Fruit fly (Drosophila melanogaster): ENCODE data around the gene PKD.

PKD gene

DNA sequence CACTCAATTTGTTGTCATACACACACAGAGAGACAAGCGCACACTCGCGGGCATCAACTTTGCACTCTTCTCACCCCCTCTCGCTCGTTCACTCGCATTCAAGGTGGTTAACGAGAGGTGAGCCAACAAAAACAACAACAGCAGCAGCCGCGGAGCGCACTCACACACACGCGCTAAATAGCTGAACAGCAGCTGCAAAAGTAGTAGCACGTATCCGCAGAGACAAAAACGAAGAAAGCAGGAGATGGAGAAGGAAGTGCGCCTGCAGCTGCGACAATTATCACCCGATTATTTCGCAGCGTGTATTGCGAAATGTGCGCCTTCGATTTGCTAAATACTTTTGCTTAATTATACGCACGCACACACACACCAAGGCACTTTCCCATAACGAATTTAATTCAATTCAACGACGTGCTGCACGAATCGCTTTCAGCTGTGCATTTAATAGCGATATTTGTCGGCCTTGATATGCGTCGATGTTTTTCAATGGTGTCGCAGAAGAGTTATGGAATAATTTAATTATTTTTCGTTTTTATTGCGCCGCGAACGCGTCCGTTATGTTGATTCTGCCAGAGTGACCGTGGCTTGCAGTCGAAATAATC is 15.8 kb downstream of the PKD start (continued):
- TF ChIP-seq bowl (GFP tag; IDR thresholded peaks at IDR 0.05) = no peak; the same call in 1 of the 2 replicates
- TF ChIP-seq CG11085 (GFP tag; IDR thresholded peaks at IDR 0.05) = no peak
- no peak for TF ChIP-seq Nf-YB (GFP tag; optimal IDR thresholded peaks at IDR 0.05)
- no peak for TF ChIP-seq CG30431 (GFP tag; optimal IDR thresholded peaks at IDR 0.05)
- no peak for TF ChIP-seq CG30403 (GFP tag; optimal IDR thresholded peaks at IDR 0.05)
- TF ChIP-seq dimm (GFP tag; IDR thresholded peaks at IDR 0.05) = no peak
- TF ChIP-seq HmgZ (tag; optimal IDR thresholded peaks at IDR 0.05) = peak; percentile 41
- TF ChIP-seq ken (GFP tag; IDR thresholded peaks at IDR 0.05) = no peak; the same call in 2 of the 3 replicates
- no peak for TF ChIP-seq pzg (GFP tag; optimal IDR thresholded peaks at IDR 0.05)
- TF ChIP-seq CG2199 (GFP tag; IDR thresholded peaks at IDR 0.05) = peak; percentile 76; the same call in 2 of the 3 replicates
- TF ChIP-seq Oli (tag; optimal IDR thresholded peaks at IDR 0.05) = no peak
- peak; percentile 22 for TF ChIP-seq ems (GFP tag; optimal IDR thresholded peaks at IDR 0.05)
- no peak for TF ChIP-seq CG6813 (GFP tag; optimal IDR thresholded peaks at IDR 0.05)
- TF ChIP-seq zf30C (GFP tag; optimal IDR thresholded peaks at IDR 0.05) = no peak
- no peak for TF ChIP-seq Tbp (GFP tag; optimal IDR thresholded peaks at IDR 0.05)
- TF ChIP-seq bab2 (GFP tag; optimal IDR thresholded peaks at IDR 0.05) = no peak
- no peak for TF ChIP-seq ato (GFP tag; IDR thresholded peaks at IDR 0.05; ENCODE audit: partially characterized antibody)
- no peak for TF ChIP-seq Mes4 (GFP tag; optimal IDR thresholded peaks at IDR 0.05)
- TF ChIP-seq CG7271 (tag; optimal IDR thresholded peaks at IDR 0.05) = no peak
- TF ChIP-seq gsb-n (tag; optimal IDR thresholded peaks at IDR 0.05) = no peak
- TF ChIP-seq CG12071 (GFP tag; optimal IDR thresholded peaks at IDR 0.05) = peak; percentile 38
- no peak for TF ChIP-seq CG2116 (GFP tag; optimal IDR thresholded peaks at IDR 0.05)
- no peak for TF ChIP-seq ash1 (GFP tag; optimal IDR thresholded peaks at IDR 0.05)
- no peak for TF ChIP-seq CG2129 (GFP tag; IDR thresholded peaks at IDR 0.05; ENCODE audit: partially characterized antibody)
- TF ChIP-seq Poxn (GFP tag; IDR thresholded peaks at IDR 0.05) = no peak
- no peak; the same call in 1 of the 2 replicates for TF ChIP-seq HLH3B (GFP tag; IDR thresholded peaks at IDR 0.05)
- no peak for TF ChIP-seq CG9215 (GFP tag; IDR thresholded peaks at IDR 0.05)
- TF ChIP-seq CG2875 (GFP tag; optimal IDR thresholded peaks at IDR 0.05) = peak; percentile 3
- no peak for TF ChIP-seq maf-S (GFP tag; optimal IDR thresholded peaks at IDR 0.05)
- no peak for TF ChIP-seq dpn (GFP tag; optimal IDR thresholded peaks at IDR 0.05)
- TF ChIP-seq org-1 (GFP tag; optimal IDR thresholded peaks at IDR 0.05) = no peak
- TF ChIP-seq tio (GFP tag; optimal IDR thresholded peaks at IDR 0.05) = no peak
- TF ChIP-seq amos (GFP tag; IDR thresholded peaks at IDR 0.05; ENCODE audit: partially characterized antibody) = no peak; the same call in 1 of the 2 replicates
- TF ChIP-seq pan (optimal IDR thresholded peaks at IDR 0.05) = no peak
- TF ChIP-seq pan (GFP tag; optimal IDR thresholded peaks at IDR 0.05 in 1 of 2, IDR thresholded peaks at IDR 0.05 in 1 of 2) = peak in 1 of 2 experiments; percentile 17
- peak; percentile 61 for TF ChIP-seq Ets65A (GFP tag)
- TF ChIP-seq inv (GFP tag; IDR thresholded peaks at IDR 0.05; ENCODE audit: partially characterized antibody) = no peak
- no peak for TF ChIP-seq Fer3 (tag; optimal IDR thresholded peaks at IDR 0.05)
- TF ChIP-seq sqz (GFP tag; optimal IDR thresholded peaks at IDR 0.05) = peak; percentile 8
- no peak for TF ChIP-seq lmd (GFP tag; IDR thresholded peaks at IDR 0.05)
- TF ChIP-seq CG3838 (GFP tag; optimal IDR thresholded peaks at IDR 0.05) = no peak
- TF ChIP-seq GATAe (GFP tag; conservative IDR thresholded peaks at IDR 0.05) = no peak
- no peak for TF ChIP-seq Asciz (GFP tag; optimal IDR thresholded peaks at IDR 0.05)
- TF ChIP-seq Dfd (GFP tag; optimal IDR thresholded peaks at IDR 0.05) = no peak
- peak; percentile 96 for TF ChIP-seq crol (GFP tag; IDR thresholded peaks at IDR 0.05)
- 0 out of 4 replicates have a peak, but pooled peaks have one; percentile 9 for TF ChIP-seq Gug (GFP tag; IDR thresholded peaks at IDR 0.05)
- peak; percentile 3 for TF ChIP-seq CG17359 (tag; optimal IDR thresholded peaks at IDR 0.05)
- TF ChIP-seq CG17829 (tag; optimal IDR thresholded peaks at IDR 0.05) = no peak
- peak; percentile 74 for TF ChIP-seq seq (GFP tag; IDR thresholded peaks at IDR 0.05)
- TF ChIP-seq pfk (GFP tag; optimal IDR thresholded peaks at IDR 0.05) = no peak
- peak; percentile 13 for TF ChIP-seq CG4282 (GFP tag; optimal IDR thresholded peaks at IDR 0.05)
